Fruit fly (Drosophila melanogaster): ENCODE measurements around the gene CG12065.

CG12065 gene

DNA sequence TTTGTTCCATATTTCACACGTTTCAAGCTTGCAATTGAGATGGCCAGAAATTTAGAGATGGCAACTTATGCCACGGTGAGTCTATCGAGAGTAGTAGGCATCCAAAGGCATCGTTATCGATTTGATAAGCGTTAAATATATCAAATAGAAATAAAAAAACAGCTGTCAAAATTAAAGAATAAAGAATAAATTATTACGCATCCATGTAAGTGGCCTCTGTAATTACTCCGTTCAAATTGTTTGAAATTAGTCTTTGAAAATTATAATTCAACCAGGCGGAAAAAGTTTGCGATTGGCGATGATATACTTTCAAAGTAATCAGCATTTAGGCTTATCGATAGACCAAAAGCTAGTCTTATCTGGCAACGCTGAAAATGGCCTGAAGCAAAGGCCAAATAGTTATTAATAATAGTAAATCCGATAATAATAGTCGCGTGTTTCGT lies 17.6 kb downstream of the CG12065 start, which contains the start of the genes CG12659 and Crag (continued):
- TF ChIP-seq HLH3B (GFP tag; IDR thresholded peaks at IDR 0.05): no peak
- TF ChIP-seq CG13287 (GFP tag; IDR thresholded peaks at IDR 0.05; ENCODE audit: partially characterized antibody): peak; percentile 70
- TF ChIP-seq ara (GFP tag; IDR thresholded peaks at IDR 0.05): no peak
- TF ChIP-seq gce (GFP tag; IDR thresholded peaks at IDR 0.05): no peak
- no peak for TF ChIP-seq Drgx (GFP tag; IDR thresholded peaks at IDR 0.05)
- no peak for TF ChIP-seq h (optimal IDR thresholded peaks at IDR 0.05)
- TF ChIP-seq Med (GFP tag): peak; percentile 71
- peak; percentile 89 for TF ChIP-seq sens (GFP tag)
- no peak for TF ChIP-seq maf-S (GFP tag; optimal IDR thresholded peaks at IDR 0.05)
- no peak for TF ChIP-seq pros (GFP tag; optimal IDR thresholded peaks at IDR 0.05)
- no peak for TF ChIP-seq E2f1 (GFP tag; IDR thresholded peaks at IDR 0.05)
- no peak for TF ChIP-seq CG4424 (GFP tag; optimal IDR thresholded peaks at IDR 0.05)
- no peak for TF ChIP-seq Mad (GFP tag; optimal IDR thresholded peaks at IDR 0.05)
- no peak for TF ChIP-seq CG9876 (GFP tag; optimal IDR thresholded peaks at IDR 0.05)
- TF ChIP-seq CrebB (tag; optimal IDR thresholded peaks at IDR 0.05): no peak
- TF ChIP-seq CG12299 (tag; optimal IDR thresholded peaks at IDR 0.05): no peak
- TF ChIP-seq vnd (GFP tag; IDR thresholded peaks at IDR 0.05; ENCODE audit: partially characterized antibody): peak; percentile 69
- no peak for TF ChIP-seq esg (GFP tag; conservative IDR thresholded peaks at IDR 0.05)
- TF ChIP-seq CG7271 (tag; optimal IDR thresholded peaks at IDR 0.05): no peak
- TF ChIP-seq ham (GFP tag; IDR thresholded peaks at IDR 0.05): no peak
- TF ChIP-seq seq (GFP tag; IDR thresholded peaks at IDR 0.05): no peak
- no peak for TF ChIP-seq CG18764 (GFP tag; optimal IDR thresholded peaks at IDR 0.05)
- TF ChIP-seq ab (GFP tag; optimal IDR thresholded peaks at IDR 0.05): no peak
- TF ChIP-seq CG18619 (GFP tag; optimal IDR thresholded peaks at IDR 0.05): no peak
- TF ChIP-seq CG8281 (tag; optimal IDR thresholded peaks at IDR 0.05): no peak
- no peak for TF ChIP-seq fu2 (GFP tag; optimal IDR thresholded peaks at IDR 0.05)
- TF ChIP-seq CG15696 (tag; optimal IDR thresholded peaks at IDR 0.05): no peak
- peak; percentile 59 for TF ChIP-seq row (GFP tag; IDR thresholded peaks at IDR 0.05)
- TF ChIP-seq CG9932 (GFP tag; IDR thresholded peaks at IDR 0.05): peak; percentile 47
- TF ChIP-seq CG3407 (GFP tag; optimal IDR thresholded peaks at IDR 0.05): no peak
- no peak for TF ChIP-seq Hey (tag; optimal IDR thresholded peaks at IDR 0.05)
- TF ChIP-seq grau (tag; optimal IDR thresholded peaks at IDR 0.05): peak; percentile 17
- no peak for TF ChIP-seq Bdp1 (GFP tag; optimal IDR thresholded peaks at IDR 0.05)
- no peak for TF ChIP-seq CG11085 (GFP tag; IDR thresholded peaks at IDR 0.05)
- TF ChIP-seq Kr (GFP tag; optimal IDR thresholded peaks at IDR 0.05): no peak
- TF ChIP-seq CG10267 (tag; optimal IDR thresholded peaks at IDR 0.05): peak; percentile 21
- peak; percentile 32 for TF ChIP-seq CG30403 (GFP tag; optimal IDR thresholded peaks at IDR 0.05)
- TF ChIP-seq CG34224 (GFP tag; IDR thresholded peaks at IDR 0.05; ENCODE audit: partially characterized antibody): peak; percentile 66; the same call in 2 of the 3 replicates
- peak; percentile 41 for TF ChIP-seq phol (tag; optimal IDR thresholded peaks at IDR 0.05)
- no peak for TF ChIP-seq sd (tag; optimal IDR thresholded peaks at IDR 0.05)
- no peak for TF ChIP-seq CG13624 (GFP tag; optimal IDR thresholded peaks at IDR 0.05)
- TF ChIP-seq Bteb2 (GFP tag; optimal IDR thresholded peaks at IDR 0.05): no peak
- TF ChIP-seq lov (optimal IDR thresholded peaks at IDR 0.05): no peak
- TF ChIP-seq lov (GFP tag; IDR thresholded peaks at IDR 0.05): no peak
- TF ChIP-seq CG16863 (GFP tag; optimal IDR thresholded peaks at IDR 0.05): no peak
- no peak for TF ChIP-seq chinmo (GFP tag; IDR thresholded peaks at IDR 0.05; ENCODE audit: partially characterized antibody)
- TF ChIP-seq stwl (tag; optimal IDR thresholded peaks at IDR 0.05): peak; percentile 72
- TF ChIP-seq Vsx1 (GFP tag; optimal IDR thresholded peaks at IDR 0.05): no peak
- peak; percentile 32 for TF ChIP-seq trem (tag; optimal IDR thresholded peaks at IDR 0.05)
- TF ChIP-seq CG1792 (GFP tag; optimal IDR thresholded peaks at IDR 0.05): no peak
- TF ChIP-seq pho (GFP tag; optimal IDR thresholded peaks at IDR 0.05): no peak
- no peak for TF ChIP-seq Xrp1 (GFP tag; IDR thresholded peaks at IDR 0.05)
- no peak for TF ChIP-seq Poxn (GFP tag; IDR thresholded peaks at IDR 0.05)

Measured in whole organism, embryonic.